Fruit fly (Drosophila melanogaster): ENCODE data around the gene CG12746.
A peak's percentile ranks its signal among the peaks of the same experiment; 100 is the strongest.

Gene CG12746

DNA sequence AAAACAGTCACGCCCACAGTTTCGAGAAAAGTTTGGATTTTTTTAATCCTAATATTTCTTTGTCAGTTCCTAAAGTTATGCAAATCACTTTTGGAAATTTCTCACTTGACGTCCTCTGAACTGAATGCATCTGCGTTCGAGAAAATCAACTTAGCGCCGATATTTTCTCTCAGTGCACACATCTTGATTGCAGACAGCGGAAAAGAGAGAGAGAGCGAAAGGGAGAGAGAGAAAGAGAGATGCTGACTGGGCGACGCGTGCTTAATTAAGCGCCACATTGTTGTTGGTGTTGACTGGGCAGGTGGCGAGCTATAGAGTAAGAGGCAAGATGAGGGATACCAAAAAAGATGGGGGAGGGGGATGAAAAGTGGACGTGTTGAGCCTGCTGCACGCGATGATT is 46.0 kb upstream of the CG12746 start (continued):
- peak; percentile 11 for TF ChIP-seq Sry-β (GFP tag; optimal IDR thresholded peaks at IDR 0.05)
- TF ChIP-seq Opbp (GFP tag; IDR thresholded peaks at IDR 0.05; ENCODE audit: partially characterized antibody) = no peak
- peak; percentile 67 for TF ChIP-seq CG10366 (GFP tag; IDR thresholded peaks at IDR 0.05)
- TF ChIP-seq tx (GFP tag; optimal IDR thresholded peaks at IDR 0.05) = peak; percentile 21
- no peak for TF ChIP-seq CG13287 (GFP tag; IDR thresholded peaks at IDR 0.05; ENCODE audit: partially characterized antibody)
- peak; percentile 55 for TF ChIP-seq CG7839 (tag; optimal IDR thresholded peaks at IDR 0.05)
- TF ChIP-seq kni (GFP tag; optimal IDR thresholded peaks at IDR 0.05) = no peak
- peak; percentile 35 for TF ChIP-seq CG9727 (GFP tag; optimal IDR thresholded peaks at IDR 0.05)
- peak; percentile 2 for TF ChIP-seq CG4707 (GFP tag; optimal IDR thresholded peaks at IDR 0.05)
- peak; percentile 20 for TF ChIP-seq Abd-B (GFP tag; optimal IDR thresholded peaks at IDR 0.05)
- no peak for TF ChIP-seq sug (tag; optimal IDR thresholded peaks at IDR 0.05)
- no peak for TF ChIP-seq CG42726 (GFP tag; IDR thresholded peaks at IDR 0.05; ENCODE audit: partially characterized antibody)
- peak; percentile 15 for TF ChIP-seq Atf3 (GFP tag; optimal IDR thresholded peaks at IDR 0.05)
- no peak for TF ChIP-seq twi (tag; optimal IDR thresholded peaks at IDR 0.05)
- TF ChIP-seq esg (GFP tag; conservative IDR thresholded peaks at IDR 0.05) = peak; percentile 34; the same call in 1 of the 2 replicates
- no peak for TF ChIP-seq CG18011 (GFP tag; optimal IDR thresholded peaks at IDR 0.05)
- TF ChIP-seq CG1792 (GFP tag; optimal IDR thresholded peaks at IDR 0.05) = peak; percentile 9
- no peak for TF ChIP-seq H15 (GFP tag; IDR thresholded peaks at IDR 0.05)
- TF ChIP-seq CG32772 (GFP tag; IDR thresholded peaks at IDR 0.05) = 0 out of 2 replicates have a peak, but pooled peaks have one; percentile 46
- peak; percentile 19 for TF ChIP-seq Jarid2 (GFP tag; optimal IDR thresholded peaks at IDR 0.05)
- TF ChIP-seq CG15479 (GFP tag; optimal IDR thresholded peaks at IDR 0.05) = no peak
- TF ChIP-seq wdn (GFP tag; IDR thresholded peaks at IDR 0.05) = no peak
- no peak for TF ChIP-seq run (tag; optimal IDR thresholded peaks at IDR 0.05)
- no peak for TF ChIP-seq ssp (GFP tag; IDR thresholded peaks at IDR 0.05)
- TF ChIP-seq pb (GFP tag; optimal IDR thresholded peaks at IDR 0.05) = peak; percentile 36
- peak; percentile 33 for TF ChIP-seq CG12769 (tag; optimal IDR thresholded peaks at IDR 0.05)
- no peak for TF ChIP-seq Poxn (GFP tag; IDR thresholded peaks at IDR 0.05)
- TF ChIP-seq CG11456 (GFP tag; IDR thresholded peaks at IDR 0.05) = peak; percentile 68; the same call in 1 of the 3 replicates
- 0 out of 2 replicates have a peak, but pooled peaks have one; percentile 37 for TF ChIP-seq CG14014 (GFP tag; IDR thresholded peaks at IDR 0.05)
- peak; percentile 67 for TF ChIP-seq ATbp (GFP tag; optimal IDR thresholded peaks at IDR 0.05)
- TF ChIP-seq usp (GFP tag; optimal IDR thresholded peaks at IDR 0.05) = no peak
- no peak for TF ChIP-seq CG1024 (GFP tag; IDR thresholded peaks at IDR 0.05)
- TF ChIP-seq CG7556 (GFP tag; optimal IDR thresholded peaks at IDR 0.05) = peak; percentile 35
- TF ChIP-seq CG8478 (optimal IDR thresholded peaks at IDR 0.05) = no peak
- TF ChIP-seq tin (GFP tag; optimal IDR thresholded peaks at IDR 0.05) = peak; percentile 35
- no peak for TF ChIP-seq TFAM (GFP tag; optimal IDR thresholded peaks at IDR 0.05)
- no peak for TF ChIP-seq bowl (GFP tag; IDR thresholded peaks at IDR 0.05)
- TF ChIP-seq CG3847 (GFP tag; IDR thresholded peaks at IDR 0.05) = no peak
- no peak for TF ChIP-seq dm (GFP tag; optimal IDR thresholded peaks at IDR 0.05)
- TF ChIP-seq CG2712 (tag; optimal IDR thresholded peaks at IDR 0.05) = peak; percentile 58
- no peak for TF ChIP-seq Fer2 (tag; optimal IDR thresholded peaks at IDR 0.05)
- no peak for TF ChIP-seq Dip2 (GFP tag; IDR thresholded peaks at IDR 0.05)
- no peak for TF ChIP-seq CG6854 (GFP tag; optimal IDR thresholded peaks at IDR 0.05)
- TF ChIP-seq yki (optimal IDR thresholded peaks at IDR 0.05) = no peak
- peak; percentile 36 for TF ChIP-seq zfh2 (GFP tag; optimal IDR thresholded peaks at IDR 0.05)
- TF ChIP-seq CG1603 (tag; optimal IDR thresholded peaks at IDR 0.05) = peak; percentile 68
- no peak for TF ChIP-seq CG10462 (GFP tag; optimal IDR thresholded peaks at IDR 0.05)
- no peak for TF ChIP-seq CG11085 (GFP tag; IDR thresholded peaks at IDR 0.05)
- no peak for TF ChIP-seq lov (optimal IDR thresholded peaks at IDR 0.05)
- TF ChIP-seq lov (GFP tag; IDR thresholded peaks at IDR 0.05) = 0 out of 3 replicates have a peak, but pooled peaks have one; percentile 49
- TF ChIP-seq tgo (GFP tag; IDR thresholded peaks at IDR 0.05) = peak; percentile 36; the same call in 1 of the 3 replicates
- peak; percentile 53 for TF ChIP-seq Ptx1 (GFP tag; IDR thresholded peaks at IDR 0.05)

Measured in whole organism, embryonic.